Fruit fly (Drosophila melanogaster): ENCODE measurements around the gene spz5.

spz5 gene

dm6 chr3L:2884404-2884803 lies 7.6 kb downstream of the spz5 start:
- TF ChIP-seq insv (optimal IDR thresholded peaks at IDR 0.05) (no peak), psq (optimal IDR thresholded peaks at IDR 0.05) (no peak), ttk (optimal IDR thresholded peaks at IDR 0.05) (no peak), Sin3A (optimal IDR thresholded peaks at IDR 0.05) (no peak)

- no peak for TF ChIP-seq h (optimal IDR thresholded peaks at IDR 0.05)
- no peak for TF ChIP-seq insv (optimal IDR thresholded peaks at IDR 0.05)
- TF ChIP-seq psq (optimal IDR thresholded peaks at IDR 0.05): no peak
- no peak for TF ChIP-seq Myc (optimal IDR thresholded peaks at IDR 0.05)
- no peak for TF ChIP-seq ttk (optimal IDR thresholded peaks at IDR 0.05)
- TF ChIP-seq Sin3A (optimal IDR thresholded peaks at IDR 0.05): no peak
These were observed 9.6 kb downstream of the spz5 start for dm6 chr3L:2882328-2882727.

dm6 chr3L:2881582-2881981 lies 10.4 kb downstream of the spz5 start:
- TF ChIP-seq Sin3A (optimal IDR thresholded peaks at IDR 0.05) (no peak), h (optimal IDR thresholded peaks at IDR 0.05) (no peak), psq (optimal IDR thresholded peaks at IDR 0.05) (no peak)

- TF ChIP-seq h (optimal IDR thresholded peaks at IDR 0.05) (no peak), insv (optimal IDR thresholded peaks at IDR 0.05) (no peak), Sin3A (optimal IDR thresholded peaks at IDR 0.05) (no peak), ttk (optimal IDR thresholded peaks at IDR 0.05) (no peak), Myc (optimal IDR thresholded peaks at IDR 0.05) (no peak), psq (optimal IDR thresholded peaks at IDR 0.05) (no peak)
These were observed 12.2 kb downstream of the spz5 start for dm6 chr3L:2879827-2880131.

- no peak for TF ChIP-seq Myc (optimal IDR thresholded peaks at IDR 0.05)
- no peak for TF ChIP-seq ttk (optimal IDR thresholded peaks at IDR 0.05)
- no peak for TF ChIP-seq h (optimal IDR thresholded peaks at IDR 0.05)
- TF ChIP-seq psq (optimal IDR thresholded peaks at IDR 0.05): no peak
- TF ChIP-seq insv (optimal IDR thresholded peaks at IDR 0.05): no peak
- TF ChIP-seq Sin3A (optimal IDR thresholded peaks at IDR 0.05): no peak
These were observed 12.8 kb downstream of the spz5 start, which contains the start of gene Tet for dm6 chr3L:2879005-2879826. Tet (minus strand) TSS chr3L:2879158.

- no peak for TF ChIP-seq psq (optimal IDR thresholded peaks at IDR 0.05)
- TF ChIP-seq ttk (optimal IDR thresholded peaks at IDR 0.05): no peak
- TF ChIP-seq Myc (optimal IDR thresholded peaks at IDR 0.05): no peak
- TF ChIP-seq insv (optimal IDR thresholded peaks at IDR 0.05): no peak
- TF ChIP-seq h (optimal IDR thresholded peaks at IDR 0.05): no peak
- no peak for TF ChIP-seq Sin3A (optimal IDR thresholded peaks at IDR 0.05)
These were observed 17.9 kb downstream of the spz5 start for dm6 chr3L:2874031-2874430.

dm6 chr3L:2873059-2873458 lies 18.9 kb downstream of the spz5 start:
- TF ChIP-seq Sin3A (optimal IDR thresholded peaks at IDR 0.05) (no peak), psq (optimal IDR thresholded peaks at IDR 0.05) (no peak)

dm6 chr3L:2871155-2871554 lies 20.8 kb downstream of the spz5 start:
- no peak for TF ChIP-seq insv (optimal IDR thresholded peaks at IDR 0.05)
- no peak for TF ChIP-seq psq (optimal IDR thresholded peaks at IDR 0.05)
- TF ChIP-seq Sin3A (optimal IDR thresholded peaks at IDR 0.05): no peak
- no peak for TF ChIP-seq ttk (optimal IDR thresholded peaks at IDR 0.05)

- no peak for TF ChIP-seq insv (optimal IDR thresholded peaks at IDR 0.05)
- TF ChIP-seq ttk (optimal IDR thresholded peaks at IDR 0.05): no peak
- no peak for TF ChIP-seq h (optimal IDR thresholded peaks at IDR 0.05)
- no peak for TF ChIP-seq Sin3A (optimal IDR thresholded peaks at IDR 0.05)
- no peak for TF ChIP-seq psq (optimal IDR thresholded peaks at IDR 0.05)
- TF ChIP-seq Myc (optimal IDR thresholded peaks at IDR 0.05): no peak
These were observed 23.1 kb downstream of the spz5 start for dm6 chr3L:2868695-2869444.

- TF ChIP-seq Sin3A (optimal IDR thresholded peaks at IDR 0.05): no peak
- TF ChIP-seq insv (optimal IDR thresholded peaks at IDR 0.05): no peak
These were observed 24.3 kb downstream of the spz5 start for dm6 chr3L:2867447-2868203.

- TF ChIP-seq h (optimal IDR thresholded peaks at IDR 0.05): no peak
- TF ChIP-seq Sin3A (optimal IDR thresholded peaks at IDR 0.05): no peak
- no peak for TF ChIP-seq ttk (optimal IDR thresholded peaks at IDR 0.05)
- no peak for TF ChIP-seq psq (optimal IDR thresholded peaks at IDR 0.05)
- no peak for TF ChIP-seq Myc (optimal IDR thresholded peaks at IDR 0.05)
- no peak for TF ChIP-seq insv (optimal IDR thresholded peaks at IDR 0.05)
These were observed 25.1 kb downstream of the spz5 start for dm6 chr3L:2866843-2867242.

dm6 chr3L:2865564-2865963 lies 26.4 kb downstream of the spz5 start:
- no peak for TF ChIP-seq insv (optimal IDR thresholded peaks at IDR 0.05)
- no peak for TF ChIP-seq Sin3A (optimal IDR thresholded peaks at IDR 0.05)
- TF ChIP-seq Myc (optimal IDR thresholded peaks at IDR 0.05): no peak
- no peak for TF ChIP-seq h (optimal IDR thresholded peaks at IDR 0.05)
- no peak for TF ChIP-seq psq (optimal IDR thresholded peaks at IDR 0.05)
- no peak for TF ChIP-seq ttk (optimal IDR thresholded peaks at IDR 0.05)
